Fruit fly (Drosophila melanogaster): ENCODE data around the gene CRMP.

The CRMP gene

dm6 chr3R:5601044-5601523 lies 30.2 kb downstream of the CRMP start, which contains the start of the genes kra and SecS (continued):
- TF ChIP-seq luna (GFP tag; optimal IDR thresholded peaks at IDR 0.05) (no peak), Ets65A (GFP tag) (peak; percentile 90), CG6683 (GFP tag; optimal IDR thresholded peaks at IDR 0.05) (no peak), CG4360 (GFP tag; IDR thresholded peaks at IDR 0.05) (no peak), p53 (GFP tag; optimal IDR thresholded peaks at IDR 0.05) (no peak), zen2 (GFP tag; IDR thresholded peaks at IDR 0.05; ENCODE audit: partially characterized antibody) (no peak), CG14965 (GFP tag; optimal IDR thresholded peaks at IDR 0.05; ENCODE audit: borderline replicate concordance) (no peak), CG30403 (GFP tag; optimal IDR thresholded peaks at IDR 0.05) (peak; percentile 80), Lpt (GFP tag; optimal IDR thresholded peaks at IDR 0.05) (no peak), CG4617 (GFP tag; optimal IDR thresholded peaks at IDR 0.05; ENCODE audit: borderline replicate concordance) (peak; percentile 86), CG7928 (GFP tag; optimal IDR thresholded peaks at IDR 0.05) (peak; percentile 35), Mes4 (GFP tag; optimal IDR thresholded peaks at IDR 0.05) (no peak), MTF-1 (GFP tag; optimal IDR thresholded peaks at IDR 0.05; ENCODE audit: borderline replicate concordance) (peak; percentile 47), CG13123 (GFP tag; optimal IDR thresholded peaks at IDR 0.05) (no peak), Eip74EF (GFP tag; optimal IDR thresholded peaks at IDR 0.05) (no peak), yki (optimal IDR thresholded peaks at IDR 0.05) (no peak), croc (GFP tag; conservative IDR thresholded peaks at IDR 0.05) (no peak), CG30020 (tag; optimal IDR thresholded peaks at IDR 0.05) (peak; percentile 60), unc-4 (GFP tag; IDR thresholded peaks at IDR 0.05; ENCODE audit: partially characterized antibody) (no peak), CG10462 (GFP tag; optimal IDR thresholded peaks at IDR 0.05) (peak; percentile 26), salm (tag; optimal IDR thresholded peaks at IDR 0.05) (no peak), CG2199 (GFP tag; IDR thresholded peaks at IDR 0.05) (no peak), Sox100B (GFP tag; optimal IDR thresholded peaks at IDR 0.05) (peak; percentile 71), CG14050 (GFP tag; IDR thresholded peaks at IDR 0.05) (no peak), Nf-YA (GFP tag; IDR thresholded peaks at IDR 0.05) (no peak), D19A (tag; optimal IDR thresholded peaks at IDR 0.05) (peak; percentile 30), Pdp1 (GFP tag; optimal IDR thresholded peaks at IDR 0.05) (peak; percentile 13 to 51), sug (tag; optimal IDR thresholded peaks at IDR 0.05) (peak; percentile 37), CG16779 (GFP tag; IDR thresholded peaks at IDR 0.05) (no peak), pros (GFP tag; optimal IDR thresholded peaks at IDR 0.05) (no peak), CG2875 (GFP tag; optimal IDR thresholded peaks at IDR 0.05) (peak; percentile 35), Dip2 (GFP tag; IDR thresholded peaks at IDR 0.05) (no peak), wek (GFP tag; optimal IDR thresholded peaks at IDR 0.05) (no peak), psq (GFP tag; optimal IDR thresholded peaks at IDR 0.05) (no peak), gce (GFP tag; IDR thresholded peaks at IDR 0.05) (no peak), Sry-δ (GFP tag; optimal IDR thresholded peaks at IDR 0.05) (peak; percentile 62), aop (GFP tag; IDR thresholded peaks at IDR 0.05) (no peak), CG11093 (GFP tag; IDR thresholded peaks at IDR 0.05) (no peak), B-H2 (GFP tag; optimal IDR thresholded peaks at IDR 0.05) (peak; percentile 58), CoRest (tag; optimal IDR thresholded peaks at IDR 0.05) (peak; percentile 79), org-1 (GFP tag; optimal IDR thresholded peaks at IDR 0.05) (no peak), repo (GFP tag; optimal IDR thresholded peaks at IDR 0.05) (no peak), Lim3 (GFP tag; IDR thresholded peaks at IDR 0.05) (no peak), Tbp (GFP tag; optimal IDR thresholded peaks at IDR 0.05) (no peak), CG11560 (tag; IDR thresholded peaks at IDR 0.05) (no peak), CG13775 (GFP tag; optimal IDR thresholded peaks at IDR 0.05) (peak; percentile 69), CG8281 (tag; optimal IDR thresholded peaks at IDR 0.05) (no peak), Dip3 (GFP tag; optimal IDR thresholded peaks at IDR 0.05) (peak; percentile 48), sens (GFP tag) (peak; percentile 92), ato (GFP tag; IDR thresholded peaks at IDR 0.05; ENCODE audit: partially characterized antibody) (no peak), Atf6 (GFP tag; IDR thresholded peaks at IDR 0.05) (no peak), CG12942 (GFP tag; optimal IDR thresholded peaks at IDR 0.05) (peak; percentile 41)
